Worm (Caenorhabditis elegans) whole organism, L2 larva: ENCODE data around the gene F16G10.9.

Source experiments
- C34F6.9 ChIP-seq: fragments of 150-350 bp; optimal IDR thresholded peaks from 2 replicates; lab custom pipeline; 2014; ENCODE audit warnings: missing biosample characterization, missing genetic modification characterization
- F13H6.1 ChIP-seq: sonication (generic microtip); optimal IDR thresholded peaks from 2 replicates; lab custom pipeline; 2016; ENCODE audit warnings: missing genetic modification characterization, missing compliant biosample characterization
- alr-1 ChIP-seq: fragments of 150-350 bp; optimal IDR thresholded peaks from 2 replicates; lab custom pipeline; 2014; ENCODE audit warnings: missing biosample characterization, missing genetic modification characterization
- aly-2 ChIP-seq: fragments of 150-350 bp; optimal IDR thresholded peaks from 2 replicates; lab custom pipeline; 2014; ENCODE audit warnings: missing biosample characterization, missing genetic modification characterization
- ama-1 ChIP-seq: fragments of 150-350 bp; optimal IDR thresholded peaks from 2 replicates; lab custom pipeline; 2018; ENCODE audit warnings: inconsistent platforms
- blmp-1 ChIP-seq: sonication (generic microtip); optimal IDR thresholded peaks from 2 replicates; lab custom pipeline; 2017; ENCODE audit warnings: missing genetic modification characterization, mild to moderate bottlenecking, missing compliant biosample characterization, antibody characterized with exemption, moderate library complexity; ENCODE audit not compliant: insufficient read depth
- ceh-16 ChIP-seq: fragments of 150-350 bp; optimal IDR thresholded peaks from 2 replicates; lab custom pipeline; 2014; ENCODE audit warnings: missing biosample characterization, missing genetic modification characterization
- ceh-82 ChIP-seq: fragments of 150-350 bp; optimal IDR thresholded peaks from 2 replicates; lab custom pipeline; 2014; ENCODE audit warnings: missing biosample characterization, missing genetic modification characterization
- crh-2 ChIP-seq: sonication (generic microtip); optimal IDR thresholded peaks from 2 replicates; lab custom pipeline; 2017; ENCODE audit warnings: missing biosample characterization, missing genetic modification characterization
- elt-3 ChIP-seq: sonication (generic microtip); optimal IDR thresholded peaks from 2 replicates; lab custom pipeline; 2017; ENCODE audit warnings: missing biosample characterization, missing genetic modification characterization
- fos-1 ChIP-seq: fragments of 150-350 bp; optimal IDR thresholded peaks from 2 replicates; lab custom pipeline; 2014; ENCODE audit warnings: missing biosample characterization, missing genetic modification characterization
- gmeb-1 ChIP-seq: fragments of 150-350 bp; optimal IDR thresholded peaks from 2 replicates; lab custom pipeline; 2014; ENCODE audit warnings: missing biosample characterization, missing genetic modification characterization
- lin-11 ChIP-seq: fragments of 150-350 bp; sonication (generic microtip); optimal IDR thresholded peaks from 2 replicates; lab custom pipeline; 2014; ENCODE audit warnings: missing biosample characterization, missing genetic modification characterization, inconsistent platforms, mixed read lengths
- lin-13 ChIP-seq: fragments of 150-350 bp; optimal IDR thresholded peaks from 2 replicates; lab custom pipeline; 2014; ENCODE audit warnings: missing biosample characterization, missing genetic modification reagents, missing genetic modification characterization
- lin-39 ChIP-seq: fragments of 150-350 bp; optimal IDR thresholded peaks from 2 replicates; lab custom pipeline; 2014; ENCODE audit warnings: missing biosample characterization, missing genetic modification reagents, missing genetic modification characterization
- lsy-2 ChIP-seq, 2 experiments: fragments of 150-350 bp in 1 of 2; sonication (generic microtip) in 1 of 2; optimal IDR thresholded peaks; 2 replicates each; lab custom pipeline; 2014 to 2017; ENCODE audit warnings: missing biosample characterization in 2 of 2, missing genetic modification characterization in 2 of 2
- mab-5 ChIP-seq: fragments of 150-350 bp; optimal IDR thresholded peaks from 2 replicates; lab custom pipeline; 2014; ENCODE audit warnings: missing biosample characterization, missing genetic modification characterization
- mbf-1 ChIP-seq: sonication (generic microtip); optimal IDR thresholded peaks from 2 replicates; lab custom pipeline; 2017; ENCODE audit warnings: missing biosample characterization, missing genetic modification characterization
- nhr-10 ChIP-seq: sonication (generic microtip); optimal IDR thresholded peaks from 2 replicates; lab custom pipeline; 2017; ENCODE audit warnings: missing biosample characterization, missing genetic modification characterization
- nhr-11 ChIP-seq: fragments of 150-350 bp; optimal IDR thresholded peaks from 2 replicates; lab custom pipeline; 2014; ENCODE audit warnings: missing biosample characterization, missing genetic modification characterization
- nhr-12 ChIP-seq: fragments of 150-350 bp; optimal IDR thresholded peaks from 2 replicates; lab custom pipeline; 2014; ENCODE audit warnings: missing biosample characterization, missing genetic modification characterization
- nhr-129 ChIP-seq: fragments of 150-350 bp; optimal IDR thresholded peaks from 2 replicates; lab custom pipeline; 2014; ENCODE audit warnings: missing biosample characterization, missing genetic modification characterization
- nhr-21 ChIP-seq: fragments of 150-350 bp; optimal IDR thresholded peaks from 2 replicates; lab custom pipeline; 2014; ENCODE audit warnings: missing biosample characterization, missing genetic modification characterization
- nhr-25 ChIP-seq: fragments of 150-350 bp; sonication (generic microtip); optimal IDR thresholded peaks from 3 replicates; lab custom pipeline; 2014; ENCODE audit warnings: missing biosample characterization, missing genetic modification characterization
- nhr-6 ChIP-seq: fragments of 150-350 bp; optimal IDR thresholded peaks from 2 replicates; lab custom pipeline; 2014; ENCODE audit warnings: missing biosample characterization, missing genetic modification characterization
- peb-1 ChIP-seq: fragments of 150-350 bp; optimal IDR thresholded peaks from 2 replicates; lab custom pipeline; 2014; ENCODE audit warnings: missing biosample characterization, missing genetic modification characterization
- skn-1 ChIP-seq: sonication (generic microtip); optimal IDR thresholded peaks from 2 replicates; lab custom pipeline; 2017; ENCODE audit warnings: missing biosample characterization, missing genetic modification characterization
- sma-3 ChIP-seq: sonication (generic microtip); optimal IDR thresholded peaks from 2 replicates; lab custom pipeline; 2016; ENCODE audit warnings: missing genetic modification reagents, missing genetic modification characterization, missing compliant biosample characterization
- snpc-4 ChIP-seq: fragments of 150-350 bp; optimal IDR thresholded peaks from 2 replicates; lab custom pipeline; 2014; ENCODE audit warnings: missing biosample characterization, missing genetic modification characterization
- unc-39 ChIP-seq: fragments of 150-350 bp; optimal IDR thresholded peaks from 2 replicates; lab custom pipeline; 2014; ENCODE audit warnings: missing biosample characterization, missing genetic modification characterization
- unc-55 ChIP-seq: fragments of 150-350 bp; sonication (generic microtip); optimal IDR thresholded peaks from 3 replicates; lab custom pipeline; 2014; ENCODE audit warnings: missing biosample characterization, missing genetic modification reagents, missing genetic modification characterization
- unc-62 ChIP-seq: fragments of 150-350 bp; optimal IDR thresholded peaks from 2 replicates; lab custom pipeline; 2014; ENCODE audit warnings: missing biosample characterization, missing genetic modification reagents, missing genetic modification characterization
- zag-1 ChIP-seq: fragments of 150-350 bp; optimal IDR thresholded peaks from 2 replicates; lab custom pipeline; 2014; ENCODE audit warnings: missing biosample characterization, missing genetic modification characterization
- ztf-1 ChIP-seq: fragments of 200-800 bp; sonication (Bioruptor generic); conservative IDR thresholded peaks from 2 replicates; pipeline ENCODE4 v1.3.6; 2022; ENCODE audit warnings: missing genetic modification characterization, missing compliant biosample characterization
- ztf-11 ChIP-seq: sonication (generic microtip); optimal IDR thresholded peaks from 2 replicates; lab custom pipeline; 2017; ENCODE audit warnings: missing biosample characterization, missing genetic modification characterization
- ztf-4 ChIP-seq: fragments of 150-350 bp; optimal IDR thresholded peaks from 2 replicates; lab custom pipeline; 2014; ENCODE audit warnings: missing biosample characterization, missing genetic modification characterization

The F16G10.9 gene

ce11 chrII:2377751-2378150 is 7.6 kb downstream of the F16G10.9 start, which contains the start of gene F16G10.6:
Gene F16G10.6, minus strand, starts transcription at chrII:2377851.
- TF ChIP-seq nhr-25 (tag; lab: Kevin White, UChicago) = no peak
- TF ChIP-seq C34F6.9 = no peak
- no peak for TF ChIP-seq ztf-1 (GFP tag; lab: Robert Waterston, UW)
- no peak for TF ChIP-seq zag-1
- TF ChIP-seq alr-1 (tag; lab: Kevin White, UChicago) = no peak
- TF ChIP-seq peb-1 (tag; lab: Kevin White, UChicago) = no peak
- TF ChIP-seq lin-13 (GFP tag; lab: Kevin White, UChicago) = no peak
- TF ChIP-seq unc-62 (GFP tag; lab: Kevin White, UChicago) = no peak
- no peak for TF ChIP-seq unc-39 (tag; lab: Kevin White, UChicago)
- no peak for TF ChIP-seq snpc-4 (tag; lab: Kevin White, UChicago)
- no peak for TF ChIP-seq lsy-2 (tag; optimal IDR thresholded peaks at IDR 0.05; lab: Kevin White, UChicago)
- TF ChIP-seq crh-2 (tag; lab: Kevin White, UChicago) = no peak
- TF ChIP-seq elt-3 = no peak
- TF ChIP-seq ama-1 = no peak
- TF ChIP-seq ztf-4 (tag; lab: Kevin White, UChicago) = no peak
- TF ChIP-seq nhr-11 (tag; lab: Kevin White, UChicago) = no peak
- no peak for TF ChIP-seq ceh-82 (tag; lab: Kevin White, UChicago)

DNA sequence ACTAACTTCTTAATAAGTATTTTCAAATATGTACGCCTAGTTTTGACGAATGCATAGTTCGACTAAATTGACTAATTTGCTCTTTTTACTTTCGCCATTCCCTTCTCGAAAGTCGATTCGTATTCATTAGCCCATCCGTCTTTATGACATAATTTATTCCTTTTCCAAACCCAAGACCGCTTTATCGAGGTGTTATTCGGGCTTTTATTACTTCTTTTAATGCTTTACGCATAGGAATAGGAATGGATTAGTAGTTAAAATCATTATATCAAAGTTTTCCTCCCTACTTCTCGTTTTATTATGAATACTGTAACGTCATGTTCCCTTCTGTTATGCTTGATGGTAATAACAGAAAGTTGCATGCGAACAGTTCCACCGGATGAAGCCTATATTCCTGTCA is 10.4 kb downstream of the F16G10.9 start, which contains the start of gene F16G10.2:
F16G10.2 (plus strand) TSS at position 301 of the 400 bp plus-strand sequence.
- no peak for TF ChIP-seq lin-11 (tag; lab: Kevin White, UChicago)

DNA sequence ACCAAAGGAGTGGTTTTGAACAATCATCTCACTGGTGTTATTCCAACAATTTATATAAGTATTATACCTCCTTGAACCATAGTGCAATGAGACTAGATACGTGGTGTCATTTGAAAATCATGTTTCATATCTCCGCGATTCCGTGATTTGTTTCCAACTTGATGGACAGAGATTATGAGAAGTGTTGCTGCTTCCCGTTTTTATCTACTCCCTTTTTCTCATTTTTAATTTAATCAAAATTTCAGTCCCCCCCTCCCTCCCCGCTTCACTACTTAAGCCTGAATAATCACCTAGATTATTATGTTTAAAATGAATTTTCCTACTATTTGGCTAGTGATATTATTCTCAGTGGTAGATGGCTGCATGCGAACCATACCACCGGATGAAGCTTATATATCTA is 13.3 kb downstream of the F16G10.9 start, which contains the start of gene F16G10.3:
F16G10.3 (plus strand) TSS at position 301 of the 400 bp plus-strand sequence.
- TF ChIP-seq nhr-129 (tag; lab: Kevin White, UChicago) (no peak), lin-39 (tag; lab: Kevin White, UChicago) (no peak), peb-1 (tag; lab: Kevin White, UChicago) (no peak), ama-1 (no peak), nhr-21 (tag; lab: Kevin White, UChicago) (no peak), F13H6.1 (tag; lab: Kevin White, UChicago) (no peak), ceh-16 (tag; lab: Kevin White, UChicago) (no peak), aly-2 (no peak), ztf-11 (tag; lab: Kevin White, UChicago) (no peak), nhr-12 (tag; lab: Kevin White, UChicago) (no peak), blmp-1 (tag; lab: Kevin White, UChicago) (no peak), skn-1 (tag; lab: Kevin White, UChicago) (no peak), sma-3 (GFP tag; lab: Kevin White, UChicago) (no peak)

DNA sequence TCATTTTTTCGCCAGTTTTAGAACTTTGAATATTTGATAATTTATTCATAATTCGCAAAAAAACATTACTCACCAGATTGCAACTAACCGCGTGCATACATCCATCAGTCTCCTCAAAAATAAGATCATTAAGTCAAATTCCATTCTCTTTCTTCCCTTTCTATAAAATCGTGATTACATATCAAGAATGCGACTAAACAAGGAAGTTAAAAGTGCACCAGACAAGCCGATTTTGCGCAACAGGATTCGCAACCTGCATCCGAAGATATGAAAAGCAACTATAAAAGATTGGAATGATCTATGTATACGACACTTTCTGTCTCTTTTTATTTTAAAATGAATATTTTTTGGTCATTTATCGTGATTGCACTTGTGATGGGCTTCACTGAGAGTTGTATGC is 16.4 kb downstream of the F16G10.9 start, which contains the start of gene hpo-25:
hpo-25 (plus strand) TSS at position 301 of the 400 bp plus-strand sequence.
- no peak for TF ChIP-seq lin-39 (tag; lab: Kevin White, UChicago)
- no peak for TF ChIP-seq unc-62 (GFP tag; lab: Kevin White, UChicago)
- TF ChIP-seq mab-5 = no peak
- TF ChIP-seq lsy-2 (tag; optimal IDR thresholded peaks at IDR 0.05; lab: Kevin White, UChicago) = no peak
- no peak for TF ChIP-seq nhr-6 (tag; lab: Kevin White, UChicago)
- no peak for TF ChIP-seq F13H6.1 (tag; lab: Kevin White, UChicago)
- no peak for TF ChIP-seq fos-1 (tag; lab: Kevin White, UChicago)
- no peak for TF ChIP-seq unc-55 (GFP tag; lab: Kevin White, UChicago)

ce11 chrII:2366623-2367365 is 18.6 kb downstream of the F16G10.9 start, which contains the start of the genes F43C11.12 and F16G10.5:
Gene F43C11.12, minus strand, starts transcription at chrII:2366723.
Gene F16G10.5, plus strand, starts transcription at chrII:2367315.
- no peak for TF ChIP-seq ztf-4 (tag; lab: Kevin White, UChicago)
- no peak for TF ChIP-seq mbf-1
- no peak for TF ChIP-seq ztf-1 (GFP tag; lab: Robert Waterston, UW)
- TF ChIP-seq lin-11 (tag; lab: Kevin White, UChicago) = no peak
- TF ChIP-seq nhr-129 (tag; lab: Kevin White, UChicago) = no peak
- no peak for TF ChIP-seq gmeb-1 (tag; lab: Kevin White, UChicago)
- no peak for TF ChIP-seq skn-1 (tag; lab: Kevin White, UChicago)
- no peak for TF ChIP-seq lin-13 (GFP tag; lab: Kevin White, UChicago)
- no peak for TF ChIP-seq nhr-10
- no peak for TF ChIP-seq snpc-4 (tag; lab: Kevin White, UChicago)
- no peak for TF ChIP-seq nhr-25 (tag; lab: Kevin White, UChicago)
- TF ChIP-seq C34F6.9 = no peak
- TF ChIP-seq unc-62 (GFP tag; lab: Kevin White, UChicago) = no peak
